Worm (Caenorhabditis elegans): ENCODE results near the gene metr-1.

- no peak for TF ChIP-seq ama-1 (optimal IDR thresholded peaks at IDR 0.05)
- no peak for TF ChIP-seq sea-1 (GFP tag; conservative IDR thresholded peaks at IDR 0.05)
- no peak for TF ChIP-seq ceh-13 (GFP tag; optimal IDR thresholded peaks at IDR 0.05)
These were observed 30.4 kb downstream of the metr-1 start, which contains the start of gene R03D7.8 for ce11 chrII:10956793-10957192.
